Fruit fly (Drosophila melanogaster) whole organism, prepupa: Measurements from ENCODE around the gene Atac1.
A peak's percentile ranks its signal among the peaks of the same experiment; 100 is the strongest.

ENCODE experiments used
- Blimp-1 ChIP-seq: fragments of 200-800 bp; sonication (Bioruptor generic); optimal IDR thresholded peaks from 3 replicates; lab custom pipeline; 2017; ENCODE audit warnings: missing biosample characterization, missing genetic modification characterization, mild to moderate bottlenecking, moderate library complexity, missing genetic modification reagents
- CG10631 ChIP-seq: fragments of 200-800 bp; sonication (Bioruptor generic); optimal IDR thresholded peaks from 2 replicates; lab custom pipeline; 2016; ENCODE audit warnings: missing biosample characterization, missing genetic modification characterization
- CG10669 ChIP-seq: fragments of 200-800 bp; sonication (Bioruptor generic); optimal IDR thresholded peaks from 3 replicates; lab custom pipeline; 2018; ENCODE audit warnings: missing biosample characterization, mild to moderate bottlenecking, missing genetic modification characterization, moderate library complexity
- CG1621 ChIP-seq: fragments of 200-800 bp; sonication (Bioruptor generic); optimal IDR thresholded peaks from 3 replicates; lab custom pipeline; 2018; ENCODE audit warnings: missing biosample characterization, mild to moderate bottlenecking, missing genetic modification characterization
- CG16779 ChIP-seq: fragments of 200-800 bp; sonication (Bioruptor generic); optimal IDR thresholded peaks from 3 replicates; lab custom pipeline; 2017; ENCODE audit warnings: missing biosample characterization, mild to moderate bottlenecking, missing genetic modification characterization
- CG3032 ChIP-seq: fragments of 200-800 bp; optimal IDR thresholded peaks from 2 replicates; lab custom pipeline; 2019; ENCODE audit warnings: missing biosample characterization, mild to moderate bottlenecking, missing genetic modification characterization, moderate library complexity
- CG4318 ChIP-seq: fragments of 200-800 bp; sonication (Bioruptor generic); optimal IDR thresholded peaks from 3 replicates; lab custom pipeline; 2017; ENCODE audit warnings: missing biosample characterization, mild to moderate bottlenecking, missing genetic modification characterization
- CG6163 ChIP-seq: fragments of 200-800 bp; sonication (Bioruptor generic); IDR thresholded peaks from 3 replicates; pipeline ENCODE4 v1.3.6; 2022; ENCODE audit warnings: missing biosample characterization, missing genetic modification characterization
- CG6276 ChIP-seq: fragments of 200-800 bp; sonication (Bioruptor generic); optimal IDR thresholded peaks from 2 replicates; lab custom pipeline; 2017; ENCODE audit warnings: missing biosample characterization, mild to moderate bottlenecking, missing genetic modification characterization
- CG6792 ChIP-seq: fragments of 200-800 bp; sonication (Bioruptor generic); optimal IDR thresholded peaks from 3 replicates; lab custom pipeline; 2016; ENCODE audit warnings: missing biosample characterization, missing genetic modification characterization
- CG6808 ChIP-seq: fragments of 200-800 bp; sonication (Bioruptor generic); optimal IDR thresholded peaks from 3 replicates; lab custom pipeline; 2017; ENCODE audit warnings: missing biosample characterization, missing genetic modification characterization, mild to moderate bottlenecking, moderate library complexity, missing genetic modification reagents
- CG6854 ChIP-seq: fragments of 200-800 bp; sonication (Bioruptor generic); optimal IDR thresholded peaks from 2 replicates; lab custom pipeline; 2017; ENCODE audit warnings: missing biosample characterization, mild to moderate bottlenecking, missing genetic modification characterization
- CG7368 ChIP-seq: fragments of 200-800 bp; sonication (Bioruptor generic); optimal IDR thresholded peaks from 3 replicates; lab custom pipeline; 2016; ENCODE audit warnings: missing biosample characterization, missing genetic modification characterization
- CG8119 ChIP-seq: fragments of 200-800 bp; sonication (Bioruptor generic); IDR thresholded peaks from 3 replicates; pipeline ENCODE4 v1.3.6; 2022; ENCODE audit warnings: missing biosample characterization, missing genetic modification characterization
- CG8632 ChIP-seq: fragments of 200-800 bp; sonication (Bioruptor generic); optimal IDR thresholded peaks from 3 replicates; lab custom pipeline; 2016; ENCODE audit warnings: missing biosample characterization, missing genetic modification characterization
- CG9139 ChIP-seq: fragments of 200-800 bp; sonication (Bioruptor generic); optimal IDR thresholded peaks from 3 replicates; lab custom pipeline; 2017; ENCODE audit warnings: missing biosample characterization, mild to moderate bottlenecking, missing genetic modification characterization
- Eip75B ChIP-seq: fragments of 200-800 bp; sonication (Bioruptor generic); optimal IDR thresholded peaks from 3 replicates; lab custom pipeline; 2016; ENCODE audit warnings: missing biosample characterization, missing genetic modification characterization
- Eip78C ChIP-seq: fragments of 200-800 bp; sonication (Bioruptor generic); peaks from one replicate; lab custom pipeline; 2016; ENCODE audit warnings: missing biosample characterization, missing genetic modification characterization
- Eip93F ChIP-seq: fragments of 200-800 bp; sonication (Bioruptor generic); optimal IDR thresholded peaks from 2 replicates; lab custom pipeline; 2016; ENCODE audit warnings: missing biosample characterization, mild to moderate bottlenecking, missing genetic modification characterization
- Ets21C ChIP-seq: fragments of 200-800 bp; sonication (Bioruptor generic); optimal IDR thresholded peaks from 3 replicates; lab custom pipeline; 2016; ENCODE audit warnings: missing biosample characterization, missing genetic modification characterization
- Hr38 ChIP-seq: sonication (Bioruptor generic); optimal IDR thresholded peaks from 2 replicates; lab custom pipeline; 2016; ENCODE audit warnings: missing biosample characterization, missing genetic modification characterization
- Hr39 ChIP-seq: fragments of 200-800 bp; sonication (Bioruptor generic); optimal IDR thresholded peaks from 2 replicates; lab custom pipeline; 2016; ENCODE audit warnings: missing biosample characterization, missing genetic modification characterization
- Hr4 ChIP-seq: fragments of 200-800 bp; sonication (Bioruptor generic); optimal IDR thresholded peaks from 3 replicates; lab custom pipeline; 2016; ENCODE audit warnings: missing biosample characterization, missing genetic modification characterization
- Met ChIP-seq: fragments of 200-800 bp; sonication (Bioruptor generic); optimal IDR thresholded peaks from 3 replicates; lab custom pipeline; 2016; ENCODE audit warnings: missing biosample characterization, missing genetic modification characterization
- Sox14 ChIP-seq: fragments of 200-800 bp; sonication (Bioruptor generic); optimal IDR thresholded peaks from 3 replicates; lab custom pipeline; 2016; ENCODE audit warnings: missing biosample characterization, missing genetic modification characterization
- achi ChIP-seq: fragments of 200-800 bp; sonication (Bioruptor generic); optimal IDR thresholded peaks from 3 replicates; lab custom pipeline; 2016; ENCODE audit warnings: missing biosample characterization, missing genetic modification characterization
- eg ChIP-seq: fragments of 200-800 bp; sonication (Bioruptor generic); IDR thresholded peaks from 3 replicates; pipeline ENCODE4 v1.3.6; 2022; ENCODE audit warnings: missing biosample characterization, missing genetic modification characterization
- esn ChIP-seq: fragments of 200-800 bp; sonication (Bioruptor generic); optimal IDR thresholded peaks from 2 replicates; lab custom pipeline; 2016; ENCODE audit warnings: missing biosample characterization, mild to moderate bottlenecking, missing genetic modification characterization, moderate library complexity
- fd85E ChIP-seq: fragments of 200-800 bp; sonication (Bioruptor generic); optimal IDR thresholded peaks from 3 replicates; lab custom pipeline; 2016; ENCODE audit warnings: missing biosample characterization, missing genetic modification characterization
- fkh ChIP-seq: fragments of 200-800 bp; sonication (Bioruptor generic); optimal IDR thresholded peaks from 3 replicates; lab custom pipeline; 2017; ENCODE audit warnings: missing biosample characterization, mild to moderate bottlenecking, missing genetic modification characterization, moderate library complexity
- lz ChIP-seq: fragments of 200-800 bp; sonication (Bioruptor generic); optimal IDR thresholded peaks from 3 replicates; lab custom pipeline; 2016; ENCODE audit warnings: missing biosample characterization, missing genetic modification characterization
- net ChIP-seq: fragments of 200-800 bp; sonication (Bioruptor generic); optimal IDR thresholded peaks from 3 replicates; lab custom pipeline; 2016; ENCODE audit warnings: missing biosample characterization, missing genetic modification characterization
- salr ChIP-seq, 2 experiments: fragments of 200-800 bp; sonication (Bioruptor generic); optimal IDR thresholded peaks; 3 replicates each; lab custom pipeline; 2016 to 2018; ENCODE audit warnings: missing biosample characterization in 2 of 2, missing genetic modification characterization in 2 of 2, mild to moderate bottlenecking in 1 of 2
- spab ChIP-seq: fragments of 200-800 bp; sonication (Bioruptor generic); optimal IDR thresholded peaks from 2 replicates; lab custom pipeline; 2017; ENCODE audit warnings: missing biosample characterization, mild to moderate bottlenecking, missing genetic modification characterization, missing genetic modification reagents
- ss ChIP-seq, 2 experiments: fragments of 200-800 bp; sonication (Bioruptor generic); optimal IDR thresholded peaks; 2 replicates in 1 of 2; 3 replicates in 1 of 2; lab custom pipeline; 2017 to 2018; ENCODE audit warnings: mild to moderate bottlenecking in 2 of 2, missing biosample characterization in 2 of 2, missing genetic modification characterization in 2 of 2, moderate library complexity in 1 of 2
- svp ChIP-seq: fragments of 200-800 bp; sonication (Bioruptor generic); peaks from one replicate; lab custom pipeline; 2016; ENCODE audit warnings: missing biosample characterization, missing genetic modification characterization
- topi ChIP-seq: fragments of 200-800 bp; sonication (Bioruptor generic); optimal IDR thresholded peaks from 3 replicates; lab custom pipeline; 2016; ENCODE audit warnings: missing biosample characterization, missing genetic modification characterization
- vri ChIP-seq: fragments of 200-800 bp; sonication (Bioruptor generic); optimal IDR thresholded peaks from 3 replicates; lab custom pipeline; 2016; ENCODE audit warnings: missing biosample characterization, mild to moderate bottlenecking, missing genetic modification characterization

Atac1 gene

dm6 chr2L:6922091-6922753 lies 37.9 kb downstream of the Atac1 start (continued):
- TF ChIP-seq Hr39 (GFP tag; lab: Kevin White, UChicago), result peak; percentile 77
- no peak for TF ChIP-seq Eip75B
- TF ChIP-seq vri (GFP tag; lab: Kevin White, UChicago), result peak; percentile 66
- TF ChIP-seq achi (GFP tag; lab: Kevin White, UChicago), result peak; percentile 84
- TF ChIP-seq CG3032 (tag; lab: Kevin White, UChicago), result peak; percentile 78
- peak; percentile 92 for TF ChIP-seq Hr4
- peak; percentile 51 for TF ChIP-seq CG9139 (GFP tag; lab: Kevin White, UChicago)
- no peak for TF ChIP-seq fd85E (GFP tag; lab: Kevin White, UChicago)
- TF ChIP-seq CG8119 (GFP tag; lab: Robert Waterston, UW), result no peak; the same call in 2 of the 3 replicates
- TF ChIP-seq CG1621, result peak; percentile 72
- peak; percentile 80 for TF ChIP-seq CG10669 (GFP tag; lab: Kevin White, UChicago)
- no peak for TF ChIP-seq spab (GFP tag; lab: Kevin White, UChicago)
- TF ChIP-seq Blimp-1 (GFP tag; lab: Kevin White, UChicago), result peak; percentile 75
- TF ChIP-seq CG10631 (GFP tag; lab: Kevin White, UChicago), result peak; percentile 85
- peak; percentile 71 for TF ChIP-seq CG7368 (GFP tag; lab: Kevin White, UChicago)
- TF ChIP-seq eg (GFP tag; lab: Robert Waterston, UW), result no peak; the same call in 2 of the 3 replicates
- TF ChIP-seq Eip93F, result no peak
- TF ChIP-seq CG6854 (GFP tag; lab: Kevin White, UChicago), result peak; percentile 62
- peak; percentile 81 for TF ChIP-seq CG6792
- peak; percentile 78 for TF ChIP-seq lz (GFP tag; lab: Kevin White, UChicago)
- peak in 1 of 2 experiments; percentile 58 for TF ChIP-seq ss (GFP tag; optimal IDR thresholded peaks at IDR 0.05; lab: Kevin White, UChicago)
- TF ChIP-seq topi (GFP tag; lab: Kevin White, UChicago), result peak; percentile 81
- TF ChIP-seq Hr38 (GFP tag; lab: Kevin White, UChicago), result peak; percentile 41
- TF ChIP-seq CG16779 (tag; lab: Kevin White, UChicago), result no peak
- peak; percentile 97 for TF ChIP-seq Eip78C (GFP tag; lab: Kevin White, UChicago)
- peak; percentile 69 for TF ChIP-seq Ets21C (GFP tag; lab: Kevin White, UChicago)
- TF ChIP-seq svp, result no peak

DNA sequence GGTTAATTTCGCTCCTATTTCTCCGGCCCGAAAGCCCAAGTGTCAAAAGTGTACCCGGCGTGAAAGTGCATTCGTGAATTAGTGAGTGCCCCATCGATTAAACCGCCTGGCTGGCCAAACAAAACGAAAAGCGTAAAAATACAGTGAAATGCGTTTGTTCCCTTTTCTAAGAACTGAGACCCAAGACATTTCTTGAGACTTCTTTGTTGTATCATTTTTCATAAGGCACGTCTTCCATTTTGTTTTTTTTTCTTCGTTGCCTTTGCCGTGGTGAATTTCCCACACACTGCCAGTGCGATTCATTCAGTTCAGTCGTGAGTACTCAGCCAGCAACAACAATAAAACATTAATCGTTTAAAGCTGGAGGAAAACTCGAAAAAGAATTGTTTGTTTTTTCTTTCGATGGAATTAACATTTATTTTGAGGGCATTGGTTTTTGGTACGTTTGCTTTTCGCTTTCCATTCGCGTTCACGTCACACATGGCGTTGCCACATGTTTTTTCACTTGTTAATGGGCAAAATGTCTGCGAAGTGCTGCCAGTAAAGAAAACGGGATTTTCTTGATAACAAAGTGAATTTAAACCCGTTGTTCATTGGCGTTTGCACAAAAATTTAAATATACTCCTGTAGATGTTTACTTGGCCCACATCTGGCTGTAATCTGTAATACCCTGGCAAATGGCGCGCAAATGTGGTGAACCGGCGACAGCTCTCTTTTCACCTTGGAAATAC lies 38.6 kb downstream of the Atac1 start:
- peak; percentile 26 for TF ChIP-seq Eip75B
- peak; percentile 26 for TF ChIP-seq esn (GFP tag; lab: Kevin White, UChicago)
- TF ChIP-seq CG6808 (GFP tag; lab: Kevin White, UChicago), result peak; percentile 10
- no peak for TF ChIP-seq Eip93F
- peak; percentile 4 for TF ChIP-seq CG9139 (GFP tag; lab: Kevin White, UChicago)
- peak; percentile 34 for TF ChIP-seq Sox14
- no peak for TF ChIP-seq CG4318 (GFP tag; lab: Kevin White, UChicago)
- TF ChIP-seq salr (GFP tag; optimal IDR thresholded peaks at IDR 0.05; lab: Kevin White, UChicago), result peak in 1 of 2 experiments; percentile 13
- peak; percentile 22; the same call in 1 of the 3 replicates for TF ChIP-seq CG6163
- peak; percentile 5 for TF ChIP-seq topi (GFP tag; lab: Kevin White, UChicago)
- peak; percentile 22 for TF ChIP-seq lz (GFP tag; lab: Kevin White, UChicago)
- no peak for TF ChIP-seq net (GFP tag; lab: Kevin White, UChicago)
- TF ChIP-seq CG8632 (GFP tag; lab: Kevin White, UChicago), result no peak
- TF ChIP-seq ss (GFP tag; optimal IDR thresholded peaks at IDR 0.05; lab: Kevin White, UChicago), result peak in 1 of 2 experiments; percentile 45
- no peak for TF ChIP-seq CG1621
- peak; percentile 21 for TF ChIP-seq CG6276 (GFP tag; lab: Kevin White, UChicago)
- peak; percentile 28 for TF ChIP-seq fkh
- peak; percentile 47 for TF ChIP-seq svp
- TF ChIP-seq Met (GFP tag; lab: Kevin White, UChicago), result peak; percentile 41
- peak; percentile 69 for TF ChIP-seq Eip78C (GFP tag; lab: Kevin White, UChicago)
